Worm (Caenorhabditis elegans) whole organism, L4 larva: ENCODE data around the gene alh-2.

ENCODE experiments used
- Y105C5A.15 ChIP-seq: fragments of 200-800 bp; sonication (Bioruptor generic); IDR thresholded peaks from 2 replicates; pipeline ENCODE4 v1.3.6; 2022; ENCODE audit warnings: missing genetic modification characterization, missing compliant biosample characterization
- attf-4 ChIP-seq: sonication (generic microtip); optimal IDR thresholded peaks from 3 replicates; lab custom pipeline; 2017; ENCODE audit warnings: missing biosample characterization, missing genetic modification characterization
- ceh-28 ChIP-seq: fragments of 150-350 bp; optimal IDR thresholded peaks from 2 replicates; lab custom pipeline; 2014; ENCODE audit warnings: missing biosample characterization, missing genetic modification reagents, missing genetic modification characterization
- hif-1 ChIP-seq, 2 experiments: sonication (generic microtip); optimal IDR thresholded peaks; 2 replicates each; lab custom pipeline; 2016 to 2017; ENCODE audit warnings: missing compliant biosample characterization in 2 of 2, missing genetic modification characterization in 2 of 2, missing genetic modification reagents in 2 of 2, missing genotype in 2 of 2, mild to moderate bottlenecking in 1 of 2
- nhr-76 ChIP-seq: fragments of 150-350 bp; optimal IDR thresholded peaks from 2 replicates; lab custom pipeline; 2014; ENCODE audit warnings: missing biosample characterization, missing genetic modification characterization
- pha-4 ChIP-seq, 2 experiments: fragments of 150-350 bp in 1 of 2; fragments of 200-800 bp in 1 of 2; sonication (Bioruptor generic) in 1 of 2; IDR thresholded peaks in 1 of 2; optimal IDR thresholded peaks in 1 of 2; 2 replicates each; pipeline versions ENCODE4 v1.3.6 to Lab custom; 2014 to 2022; ENCODE audit warnings: missing genetic modification characterization in 2 of 2, missing genetic modification reagents in 2 of 2, missing biosample characterization in 1 of 2, missing compliant biosample characterization in 1 of 2
- snpc-4 ChIP-seq: fragments of 150-350 bp; optimal IDR thresholded peaks from 2 replicates; lab custom pipeline; 2014; ENCODE audit warnings: missing biosample characterization, missing genetic modification characterization
- tra-1 ChIP-seq: fragments of 200-800 bp; sonication (Bioruptor generic); IDR thresholded peaks from 2 replicates; pipeline ENCODE4 v1.3.6; 2022; ENCODE audit warnings: missing genetic modification reagents, missing genetic modification characterization, missing compliant biosample characterization
- zag-1 ChIP-seq: fragments of 150-350 bp; optimal IDR thresholded peaks from 2 replicates; lab custom pipeline; 2014; ENCODE audit warnings: missing biosample characterization, missing genetic modification characterization

- TF ChIP-seq ceh-28 (tag; lab: Kevin White, UChicago) (no peak), tra-1 (GFP tag; lab: Robert Waterston, UW) (no peak), nhr-76 (tag; lab: Kevin White, UChicago) (no peak), Y105C5A.15 (GFP tag; lab: Robert Waterston, UW) (no peak), zag-1 (tag; lab: Kevin White, UChicago) (no peak), hif-1 (tag; optimal IDR thresholded peaks at IDR 0.05; lab: Kevin White, UChicago) (no peak), pha-4 (GFP tag; IDR thresholded peaks at IDR 0.05; lab: Robert Waterston, UW) (no peak), pha-4 (tag; optimal IDR thresholded peaks at IDR 0.05; lab: Kevin White, UChicago) (no peak), snpc-4 (no peak), attf-4 (tag; lab: Kevin White, UChicago) (no peak)
Observed at ce11 chrV:1594554-1595092, 49.3 kb upstream of the alh-2 start.
